Worm (Caenorhabditis elegans) whole organism, young adult: ENCODE results near the gene W06G6.20.

Experiments used
- B0261.1 ChIP-seq: sonication (generic microtip); optimal IDR thresholded peaks from 2 replicates; lab custom pipeline; 2016; ENCODE audit warnings: mild to moderate bottlenecking, missing genetic modification characterization, moderate library complexity, missing compliant biosample characterization
- D2030.7 ChIP-seq: fragments of 200-800 bp; sonication (Bioruptor generic); IDR thresholded peaks from 2 replicates; pipeline ENCODE4 v1.3.6; 2022; ENCODE audit warnings: missing genetic modification reagents, missing genetic modification characterization, missing compliant biosample characterization
- F23B12.7 ChIP-seq: sonication (generic microtip); optimal IDR thresholded peaks from 2 replicates; lab custom pipeline; 2017; ENCODE audit warnings: missing genetic modification characterization, mild to moderate bottlenecking, missing compliant biosample characterization, antibody characterized with exemption, moderate library complexity; ENCODE audit not compliant: insufficient read depth
- F39B2.1 ChIP-seq: fragments of 200-800 bp; sonication (Bioruptor generic); IDR thresholded peaks from 2 replicates; pipeline ENCODE4 v1.3.6; 2022; ENCODE audit warnings: missing genetic modification reagents, missing genetic modification characterization, missing compliant biosample characterization
- F49E8.2 ChIP-seq: sonication (generic microtip); optimal IDR thresholded peaks from 3 replicates; lab custom pipeline; 2017; ENCODE audit warnings: missing genetic modification characterization, mild to moderate bottlenecking, missing compliant biosample characterization, antibody characterized with exemption, moderate library complexity; ENCODE audit not compliant: insufficient read depth
- K11D2.4 ChIP-seq: fragments of 200-800 bp; sonication (Bioruptor generic); IDR thresholded peaks from 2 replicates; pipeline ENCODE4 v1.3.6; 2022; ENCODE audit warnings: missing genetic modification reagents, missing genetic modification characterization, missing compliant biosample characterization
- T07F8.4 ChIP-seq: sonication (generic microtip); optimal IDR thresholded peaks from 2 replicates; lab custom pipeline; 2016; ENCODE audit warnings: mild to moderate bottlenecking, missing genetic modification characterization, moderate library complexity, missing compliant biosample characterization
- Y67H2A.10 ChIP-seq: fragments of 200-800 bp; sonication (Bioruptor generic); conservative IDR thresholded peaks from 2 replicates; pipeline ENCODE4 v1.3.6; 2022; ENCODE audit warnings: missing genetic modification reagents, missing genetic modification characterization, missing compliant biosample characterization
- ZK185.1 ChIP-seq: sonication (generic microtip); optimal IDR thresholded peaks from 2 replicates; lab custom pipeline; 2016; ENCODE audit warnings: mild to moderate bottlenecking, missing genetic modification characterization, missing compliant biosample characterization; ENCODE audit not compliant: poor library complexity, severe bottlenecking
- attf-5 ChIP-seq: fragments of 200-800 bp; sonication (Bioruptor generic); optimal IDR thresholded peaks from 2 replicates; lab custom pipeline; 2018; ENCODE audit warnings: mild to moderate bottlenecking, missing genetic modification characterization, missing compliant biosample characterization
- attf-6 ChIP-seq: fragments of 200-800 bp; sonication (Bioruptor generic); IDR thresholded peaks from 2 replicates; pipeline ENCODE4 v1.3.6; 2022; ENCODE audit warnings: missing genetic modification reagents, missing genetic modification characterization, missing compliant biosample characterization
- cebp-1 ChIP-seq, 2 experiments: fragments of 200-800 bp in 1 of 2; sonication (Bioruptor generic) in 1 of 2; sonication (generic microtip) in 1 of 2; IDR thresholded peaks in 1 of 2; optimal IDR thresholded peaks in 1 of 2; 2 replicates each; pipeline versions ENCODE4 v1.3.6 to Lab custom; 2017 to 2022; ENCODE audit warnings: missing compliant biosample characterization in 2 of 2, missing genetic modification characterization in 2 of 2, mild to moderate bottlenecking in 1 of 2, missing genetic modification reagents in 1 of 2, moderate library complexity in 1 of 2
- ceh-100 ChIP-seq: fragments of 200-800 bp; sonication (Bioruptor generic); IDR thresholded peaks from 2 replicates; pipeline ENCODE4 v1.3.6; 2022; ENCODE audit warnings: missing genetic modification reagents, missing genetic modification characterization, missing compliant biosample characterization
- ceh-40 ChIP-seq: fragments of 200-800 bp; sonication (Bioruptor generic); IDR thresholded peaks from 2 replicates; pipeline ENCODE4 v1.3.6; 2022; ENCODE audit warnings: missing genetic modification characterization, missing compliant biosample characterization
- die-1 ChIP-seq: sonication (generic microtip); optimal IDR thresholded peaks from 2 replicates; lab custom pipeline; 2016; ENCODE audit warnings: missing genotype, mild to moderate bottlenecking, missing genetic modification characterization, missing compliant biosample characterization
- dox-1 ChIP-seq: fragments of 200-800 bp; sonication (Bioruptor generic); IDR thresholded peaks from 2 replicates; pipeline ENCODE4 v1.3.6; 2022; ENCODE audit warnings: missing genetic modification reagents, missing genetic modification characterization, missing compliant biosample characterization
- fkh-3 ChIP-seq: sonication (generic microtip); optimal IDR thresholded peaks from 2 replicates; lab custom pipeline; 2016; ENCODE audit warnings: mild to moderate bottlenecking, missing genetic modification characterization, missing compliant biosample characterization
- him-1 ChIP-seq: sonication (generic microtip); optimal IDR thresholded peaks from 2 replicates; lab custom pipeline; 2016; ENCODE audit warnings: missing genotype, missing genetic modification reagents, missing genetic modification characterization, missing compliant biosample characterization
- hmg-1.2 ChIP-seq: fragments of 200-800 bp; sonication (Bioruptor generic); IDR thresholded peaks from 2 replicates; pipeline ENCODE4 v1.3.6; 2022; ENCODE audit warnings: missing genetic modification reagents, missing genetic modification characterization, missing compliant biosample characterization
- hsf-1 ChIP-seq: fragments of 200-800 bp; sonication (Bioruptor generic); IDR thresholded peaks from 2 replicates; pipeline ENCODE4 v1.3.6; 2022; ENCODE audit warnings: missing genetic modification reagents, missing genetic modification characterization, missing compliant biosample characterization
- let-607 ChIP-seq, 2 experiments: fragments of 200-800 bp in 1 of 2; sonication (Bioruptor generic) in 1 of 2; sonication (generic microtip) in 1 of 2; optimal IDR thresholded peaks; 2 replicates each; lab custom pipeline; 2016 to 2018; ENCODE audit warnings: mild to moderate bottlenecking in 2 of 2, missing compliant biosample characterization in 2 of 2, missing genetic modification characterization in 2 of 2, moderate library complexity in 2 of 2, missing genotype in 1 of 2
- lin-26 ChIP-seq: fragments of 200-800 bp; sonication (Bioruptor generic); IDR thresholded peaks from 2 replicates; pipeline ENCODE4 v1.3.6; 2022; ENCODE audit warnings: missing genetic modification reagents, missing genetic modification characterization, missing compliant biosample characterization
- lin-54 ChIP-seq: fragments of 200-800 bp; sonication (Bioruptor generic); optimal IDR thresholded peaks from 2 replicates; lab custom pipeline; 2018; ENCODE audit warnings: mild to moderate bottlenecking, missing genetic modification characterization, missing compliant biosample characterization
- lsy-27 ChIP-seq: sonication (generic microtip); optimal IDR thresholded peaks from 2 replicates; lab custom pipeline; 2017; ENCODE audit warnings: missing genetic modification characterization, mild to moderate bottlenecking, missing compliant biosample characterization, antibody characterized with exemption, missing genotype, borderline replicate concordance; ENCODE audit not compliant: insufficient read depth
- madf-10 ChIP-seq: sonication (generic microtip); optimal IDR thresholded peaks from 2 replicates; lab custom pipeline; 2016; ENCODE audit warnings: mild to moderate bottlenecking, missing genetic modification characterization, missing compliant biosample characterization
- madf-8 ChIP-seq: fragments of 200-800 bp; sonication (Bioruptor generic); conservative IDR thresholded peaks from 2 replicates; pipeline ENCODE4 v1.3.6; 2022; ENCODE audit warnings: missing genetic modification reagents, missing genetic modification characterization, missing compliant biosample characterization
- mxl-1 ChIP-seq: sonication (generic microtip); optimal IDR thresholded peaks from 2 replicates; lab custom pipeline; 2016; ENCODE audit warnings: missing genetic modification characterization, missing compliant biosample characterization
- nfyb-1 ChIP-seq: fragments of 200-800 bp; sonication (Bioruptor generic); IDR thresholded peaks from 2 replicates; pipeline ENCODE4 v1.3.6; 2022; ENCODE audit warnings: missing genetic modification reagents, missing genetic modification characterization, missing compliant biosample characterization
- nhr-80 ChIP-seq: sonication (generic microtip); optimal IDR thresholded peaks from 2 replicates; lab custom pipeline; 2016; ENCODE audit warnings: missing genetic modification characterization, missing compliant biosample characterization
- nhr-90 ChIP-seq: sonication (generic microtip); optimal IDR thresholded peaks from 2 replicates; lab custom pipeline; 2016; ENCODE audit warnings: missing genotype, mild to moderate bottlenecking, missing genetic modification characterization, missing compliant biosample characterization
- pbrm-1 ChIP-seq: fragments of 200-800 bp; sonication (Bioruptor generic); IDR thresholded peaks from 2 replicates; pipeline ENCODE4 v1.3.6; 2022; ENCODE audit warnings: missing genetic modification reagents, missing genetic modification characterization, missing compliant biosample characterization
- rec-8 ChIP-seq, 2 experiments: sonication (generic microtip); optimal IDR thresholded peaks; 2 replicates each; lab custom pipeline; 2016; ENCODE audit warnings: mild to moderate bottlenecking in 2 of 2, missing genetic modification characterization in 2 of 2, missing genetic modification reagents in 2 of 2, missing genotype in 2 of 2, missing biosample characterization in 1 of 2, missing compliant biosample characterization in 1 of 2, moderate library complexity in 1 of 2
- rpc-1 ChIP-seq, 2 experiments: fragments of 150-350 bp in 1 of 2; sonication (generic microtip) in 1 of 2; optimal IDR thresholded peaks; 2 replicates each; lab custom pipeline; 2014 to 2018; ENCODE audit warnings: missing biosample characterization in 1 of 2, missing genetic modification characterization in 1 of 2, missing genetic modification reagents in 1 of 2, missing genotype in 1 of 2
- snpc-1.1 ChIP-seq: sonication (generic microtip); optimal IDR thresholded peaks from 2 replicates; lab custom pipeline; 2017; ENCODE audit warnings: missing genetic modification characterization, mild to moderate bottlenecking, missing compliant biosample characterization, antibody characterized with exemption, moderate library complexity, missing genotype, missing genetic modification reagents; ENCODE audit not compliant: insufficient read depth
- snpc-1.3 ChIP-seq: sonication (generic microtip); optimal IDR thresholded peaks from 2 replicates; lab custom pipeline; 2017; ENCODE audit warnings: missing genetic modification characterization, mild to moderate bottlenecking, missing compliant biosample characterization, antibody characterized with exemption, moderate library complexity, missing genotype, missing genetic modification reagents; ENCODE audit not compliant: insufficient read depth
- snpc-3.4 ChIP-seq: sonication (generic microtip); optimal IDR thresholded peaks from 2 replicates; lab custom pipeline; 2017; ENCODE audit warnings: missing genetic modification characterization, mild to moderate bottlenecking, missing compliant biosample characterization, antibody characterized with exemption, moderate library complexity, missing genotype, missing genetic modification reagents
- snpc-4 ChIP-seq, 5 experiments: fragments of 150-350 bp in 1 of 5; sonication (generic microtip) in 4 of 5; optimal IDR thresholded peaks; 2 replicates each; lab custom pipeline; 2014 to 2018; ENCODE audit warnings: missing genetic modification characterization in 5 of 5, missing biosample characterization in 3 of 5, antibody characterized with exemption in 2 of 5, mild to moderate bottlenecking in 2 of 5, missing compliant biosample characterization in 2 of 5, missing genotype in 2 of 5, moderate library complexity in 2 of 5, missing genetic modification reagents in 1 of 5
- tbp1 ChIP-seq: fragments of 200-800 bp; sonication (Bioruptor generic); optimal IDR thresholded peaks from 2 replicates; lab custom pipeline; 2018; ENCODE audit warnings: mild to moderate bottlenecking, missing genetic modification characterization, missing compliant biosample characterization
- ztf-18 ChIP-seq: sonication (generic microtip); optimal IDR thresholded peaks from 2 replicates; lab custom pipeline; 2016; ENCODE audit warnings: missing genotype, mild to moderate bottlenecking, missing genetic modification characterization, missing compliant biosample characterization
- ztf-25 ChIP-seq: fragments of 200-800 bp; sonication (Bioruptor generic); IDR thresholded peaks from 2 replicates; pipeline ENCODE4 v1.3.6; 2022; ENCODE audit warnings: missing genetic modification reagents, missing genetic modification characterization, missing compliant biosample characterization
- ztf-26 ChIP-seq: sonication (generic microtip); optimal IDR thresholded peaks from 2 replicates; lab custom pipeline; 2017; ENCODE audit warnings: missing genetic modification characterization, missing compliant biosample characterization

Gene W06G6.20

ce11 chrV:16648317-16649018 is at the start of gene W06G6.20:
Gene W06G6.20 (minus strand): TSS chrV:16648367.
- TF ChIP-seq ceh-40 (GFP tag; lab: Robert Waterston, UW), result no peak
- TF ChIP-seq snpc-1.3 (tag; lab: Kevin White, UChicago), result peak; percentile 65
- TF ChIP-seq snpc-4 (GFP tag; optimal IDR thresholded peaks at IDR 0.05; lab: Kevin White, UChicago), result peak; percentile 44
- TF ChIP-seq snpc-4 (tag; optimal IDR thresholded peaks at IDR 0.05; lab: Kevin White, UChicago), result peak in 3 of 4 experiments; percentile 29 to 85 (median 76)
- peak; percentile 63; the same call in 1 of the 2 replicates for TF ChIP-seq pbrm-1 (GFP tag; lab: Robert Waterston, UW)
- peak; percentile 50; the same call in 1 of the 2 replicates for TF ChIP-seq hmg-1.2 (GFP tag; lab: Robert Waterston, UW)
- no peak for TF ChIP-seq F39B2.1 (GFP tag; lab: Robert Waterston, UW)
- 0 out of 2 replicates have a peak, but pooled peaks have one; percentile 22 for TF ChIP-seq D2030.7 (GFP tag; lab: Robert Waterston, UW)
- peak; percentile 75 for TF ChIP-seq B0261.1 (tag; lab: Kevin White, UChicago)
- peak; percentile 20; the same call in 1 of the 2 replicates for TF ChIP-seq hsf-1 (GFP tag; lab: Robert Waterston, UW)
- TF ChIP-seq lsy-27, result peak; percentile 22
- TF ChIP-seq fkh-3 (tag; lab: Kevin White, UChicago), result no peak
- TF ChIP-seq ZK185.1 (tag; lab: Kevin White, UChicago), result peak; percentile 20
- TF ChIP-seq ceh-100 (GFP tag; lab: Robert Waterston, UW), result 0 out of 2 replicates have a peak, but pooled peaks have one; percentile 9
- peak in 1 of 2 experiments; percentile 44 for TF ChIP-seq let-607 (tag; optimal IDR thresholded peaks at IDR 0.05; lab: Kevin White, UChicago)
- no peak for TF ChIP-seq cebp-1 (GFP tag; IDR thresholded peaks at IDR 0.05; lab: Robert Waterston, UW)
- peak; percentile 31 for TF ChIP-seq cebp-1 (tag; optimal IDR thresholded peaks at IDR 0.05; lab: Kevin White, UChicago)
- TF ChIP-seq attf-6, result peak; percentile 79
- peak; percentile 86 for TF ChIP-seq lin-26 (GFP tag; lab: Robert Waterston, UW)
- TF ChIP-seq tbp1 (GFP tag; lab: Kevin White, UChicago), result peak; percentile 90
- TF ChIP-seq die-1 (tag; lab: Kevin White, UChicago), result peak; percentile 72
- TF ChIP-seq him-1, result peak; percentile 74
- TF ChIP-seq lin-54 (GFP tag; lab: Kevin White, UChicago), result peak; percentile 10
- TF ChIP-seq K11D2.4, result no peak
- peak; percentile 40 for TF ChIP-seq T07F8.4
- peak; percentile 37 for TF ChIP-seq ztf-18 (tag; lab: Kevin White, UChicago)
- 0 out of 2 replicates have a peak, but pooled peaks have one; percentile 18 for TF ChIP-seq dox-1 (GFP tag; lab: Robert Waterston, UW)
- TF ChIP-seq madf-10 (tag; lab: Kevin White, UChicago), result peak; percentile 3
- peak; percentile 59 for TF ChIP-seq snpc-3.4 (tag; lab: Kevin White, UChicago)
- TF ChIP-seq nhr-80 (tag; lab: Kevin White, UChicago), result peak; percentile 3
- TF ChIP-seq attf-5, result no peak
- TF ChIP-seq ztf-25 (GFP tag; lab: Robert Waterston, UW), result peak; percentile 61; the same call in 1 of the 2 replicates
- peak; percentile 71 for TF ChIP-seq rpc-1 (optimal IDR thresholded peaks at IDR 0.05; lab: Kevin White, UChicago)
- peak; percentile 90 for TF ChIP-seq rpc-1 (tag; optimal IDR thresholded peaks at IDR 0.05; lab: Kevin White, UChicago)
- TF ChIP-seq madf-8 (GFP tag; lab: Robert Waterston, UW), result no peak
- peak; percentile 70 for TF ChIP-seq F23B12.7
- TF ChIP-seq mxl-1, result peak; percentile 24
- no peak for TF ChIP-seq F49E8.2 (tag; lab: Kevin White, UChicago)
- TF ChIP-seq snpc-1.1 (tag; lab: Kevin White, UChicago), result peak; percentile 75
- TF ChIP-seq nhr-90 (tag; lab: Kevin White, UChicago), result peak; percentile 39
- 0 out of 2 replicates have a peak, but pooled peaks have one; percentile 47 for TF ChIP-seq nfyb-1 (GFP tag; lab: Robert Waterston, UW)
- TF ChIP-seq rec-8 (tag; optimal IDR thresholded peaks at IDR 0.05; lab: Kevin White, UChicago), result peak in 1 of 2 experiments; percentile 11
- no peak for TF ChIP-seq ztf-26 (tag; lab: Kevin White, UChicago)
- no peak for TF ChIP-seq Y67H2A.10 (GFP tag; lab: Robert Waterston, UW)
- TF ChIP-seq, all 124 proteins: peak for 32
